Fruit fly (Drosophila melanogaster): ENCODE data around the gene btl.

Gene btl

dm6 chr3L:14075472-14075871, at the start of gene btl:
btl (plus strand) TSS chr3L:14075772.
- TF ChIP-seq CG14655 (GFP tag; optimal IDR thresholded peaks at IDR 0.05) = no peak

- TF ChIP-seq CG12605 (GFP tag; IDR thresholded peaks at IDR 0.05) = no peak
- no peak for TF ChIP-seq CG32121 (GFP tag; IDR thresholded peaks at IDR 0.05)
- no peak for TF ChIP-seq CG15710 (tag; optimal IDR thresholded peaks at IDR 0.05)
- no peak for TF ChIP-seq CG34367 (tag; optimal IDR thresholded peaks at IDR 0.05)
- TF ChIP-seq Ets98B (GFP tag; IDR thresholded peaks at IDR 0.05) = no peak
- no peak for TF ChIP-seq CG4496 (GFP tag; IDR thresholded peaks at IDR 0.05)
- TF ChIP-seq D1 (tag; optimal IDR thresholded peaks at IDR 0.05) = no peak
- TF ChIP-seq CG13204 (GFP tag; optimal IDR thresholded peaks at IDR 0.05) = no peak
- TF ChIP-seq Pif1B (GFP tag; optimal IDR thresholded peaks at IDR 0.05) = no peak
- no peak for TF ChIP-seq CG10348 (GFP tag; IDR thresholded peaks at IDR 0.05)
- no peak for TF ChIP-seq gl (tag; optimal IDR thresholded peaks at IDR 0.05)
- TF ChIP-seq EcR (GFP tag; optimal IDR thresholded peaks at IDR 0.05) = no peak
- no peak for TF ChIP-seq CG8301 (tag; optimal IDR thresholded peaks at IDR 0.05)
- no peak for TF ChIP-seq CG14655 (GFP tag; optimal IDR thresholded peaks at IDR 0.05)
- no peak for TF ChIP-seq fd96Ca (GFP tag; IDR thresholded peaks at IDR 0.05)
- no peak for TF ChIP-seq Pif1A (GFP tag; optimal IDR thresholded peaks at IDR 0.05)
- no peak for TF ChIP-seq CG17806 (tag; optimal IDR thresholded peaks at IDR 0.05)
- no peak for TF ChIP-seq rn (GFP tag; IDR thresholded peaks at IDR 0.05)
- no peak for TF ChIP-seq CG9948 (tag; optimal IDR thresholded peaks at IDR 0.05)
- TF ChIP-seq CG8159 (tag; optimal IDR thresholded peaks at IDR 0.05) = no peak
Measured at dm6 chr3L:14027549-14027948, 48.0 kb upstream of the btl start.

dm6 chr3L:14028485-14029384, 46.8 kb upstream of the btl start, which contains the start of gene Ptip:
Ptip (minus strand) TSS chr3L:14029121.
- TF ChIP-seq CG14655 (GFP tag; optimal IDR thresholded peaks at IDR 0.05) (no peak), Pif1A (GFP tag; optimal IDR thresholded peaks at IDR 0.05) (no peak), Pif1B (GFP tag; optimal IDR thresholded peaks at IDR 0.05) (no peak), CG34367 (tag; optimal IDR thresholded peaks at IDR 0.05) (no peak), Ets98B (GFP tag; IDR thresholded peaks at IDR 0.05) (0 out of 2 replicates have a peak, but pooled peaks have one; percentile 64), Snoo (tag; optimal IDR thresholded peaks at IDR 0.05) (no peak), CG15710 (tag; optimal IDR thresholded peaks at IDR 0.05) (no peak), CG4496 (GFP tag; IDR thresholded peaks at IDR 0.05) (peak; percentile 77), CG8301 (tag; optimal IDR thresholded peaks at IDR 0.05) (no peak), CG8159 (tag; optimal IDR thresholded peaks at IDR 0.05) (no peak), CG17806 (tag; optimal IDR thresholded peaks at IDR 0.05) (no peak), EcR (GFP tag; optimal IDR thresholded peaks at IDR 0.05) (no peak), CG32121 (GFP tag; IDR thresholded peaks at IDR 0.05) (peak; percentile 49; the same call in 1 of the 2 replicates), fd96Ca (GFP tag; IDR thresholded peaks at IDR 0.05) (no peak; the same call in 2 of the 3 replicates), CG10348 (GFP tag; IDR thresholded peaks at IDR 0.05) (no peak), CG13204 (GFP tag; optimal IDR thresholded peaks at IDR 0.05) (no peak), CG9948 (tag; optimal IDR thresholded peaks at IDR 0.05) (no peak), D1 (tag; optimal IDR thresholded peaks at IDR 0.05) (no peak), gl (tag; optimal IDR thresholded peaks at IDR 0.05) (peak; percentile 40), rn (GFP tag; IDR thresholded peaks at IDR 0.05) (no peak), CG12605 (GFP tag; IDR thresholded peaks at IDR 0.05) (peak; percentile 66)

- TF ChIP-seq Pif1B (GFP tag; optimal IDR thresholded peaks at IDR 0.05) = no peak
- peak; percentile 25 for TF ChIP-seq CG13204 (GFP tag; optimal IDR thresholded peaks at IDR 0.05)
- 0 out of 2 replicates have a peak, but pooled peaks have one; percentile 5 for TF ChIP-seq Ets98B (GFP tag; IDR thresholded peaks at IDR 0.05)
- TF ChIP-seq CG34367 (tag; optimal IDR thresholded peaks at IDR 0.05) = no peak
- peak; percentile 47 for TF ChIP-seq CG8301 (tag; optimal IDR thresholded peaks at IDR 0.05)
- peak; percentile 21 for TF ChIP-seq CG8159 (tag; optimal IDR thresholded peaks at IDR 0.05)
- peak; percentile 51; the same call in 1 of the 3 replicates for TF ChIP-seq CG4496 (GFP tag; IDR thresholded peaks at IDR 0.05)
- peak; percentile 5 for TF ChIP-seq CG17806 (tag; optimal IDR thresholded peaks at IDR 0.05)
- peak; percentile 38; the same call in 1 of the 2 replicates for TF ChIP-seq CG32121 (GFP tag; IDR thresholded peaks at IDR 0.05)
- TF ChIP-seq EcR (GFP tag; optimal IDR thresholded peaks at IDR 0.05) = no peak
- TF ChIP-seq fd96Ca (GFP tag; IDR thresholded peaks at IDR 0.05) = no peak
- peak; percentile 18 for TF ChIP-seq gl (tag; optimal IDR thresholded peaks at IDR 0.05)
- peak; percentile 20 for TF ChIP-seq CG14655 (GFP tag; optimal IDR thresholded peaks at IDR 0.05)
- TF ChIP-seq D1 (tag; optimal IDR thresholded peaks at IDR 0.05) = no peak
- TF ChIP-seq CG15710 (tag; optimal IDR thresholded peaks at IDR 0.05) = peak; percentile 40
- peak; percentile 4 for TF ChIP-seq CG9948 (tag; optimal IDR thresholded peaks at IDR 0.05)
- TF ChIP-seq Snoo (tag; optimal IDR thresholded peaks at IDR 0.05) = peak; percentile 5
Measured at dm6 chr3L:14031171-14032126, 44.1 kb upstream of the btl start, which contains the start of the genes CG6650 and endos. CG6650 (plus strand) TSS chr3L:14031450. endos (minus strand) TSS chr3L:14031706.

- TF ChIP-seq Pif1A (GFP tag; optimal IDR thresholded peaks at IDR 0.05) (no peak), EcR (GFP tag; optimal IDR thresholded peaks at IDR 0.05) (no peak), CG9948 (tag; optimal IDR thresholded peaks at IDR 0.05) (no peak), Pif1B (GFP tag; optimal IDR thresholded peaks at IDR 0.05) (no peak), CG32121 (GFP tag; IDR thresholded peaks at IDR 0.05) (no peak), CG13204 (GFP tag; optimal IDR thresholded peaks at IDR 0.05) (no peak), CG4496 (GFP tag; IDR thresholded peaks at IDR 0.05) (no peak), CG12605 (GFP tag; IDR thresholded peaks at IDR 0.05) (no peak), CG8159 (tag; optimal IDR thresholded peaks at IDR 0.05) (no peak), gl (tag; optimal IDR thresholded peaks at IDR 0.05) (no peak), CG15710 (tag; optimal IDR thresholded peaks at IDR 0.05) (no peak), CG8301 (tag; optimal IDR thresholded peaks at IDR 0.05) (no peak), CG17806 (tag; optimal IDR thresholded peaks at IDR 0.05) (no peak)
Measured at dm6 chr3L:14034476-14034875, 41.1 kb upstream of the btl start, which contains the start of gene CG6661. CG6661 (plus strand) TSS chr3L:14034776.

Data from whole organism, pupa.